Worm (Caenorhabditis elegans): Measurements from ENCODE around the gene Y62E10A.13.

Gene Y62E10A.13

DNA sequence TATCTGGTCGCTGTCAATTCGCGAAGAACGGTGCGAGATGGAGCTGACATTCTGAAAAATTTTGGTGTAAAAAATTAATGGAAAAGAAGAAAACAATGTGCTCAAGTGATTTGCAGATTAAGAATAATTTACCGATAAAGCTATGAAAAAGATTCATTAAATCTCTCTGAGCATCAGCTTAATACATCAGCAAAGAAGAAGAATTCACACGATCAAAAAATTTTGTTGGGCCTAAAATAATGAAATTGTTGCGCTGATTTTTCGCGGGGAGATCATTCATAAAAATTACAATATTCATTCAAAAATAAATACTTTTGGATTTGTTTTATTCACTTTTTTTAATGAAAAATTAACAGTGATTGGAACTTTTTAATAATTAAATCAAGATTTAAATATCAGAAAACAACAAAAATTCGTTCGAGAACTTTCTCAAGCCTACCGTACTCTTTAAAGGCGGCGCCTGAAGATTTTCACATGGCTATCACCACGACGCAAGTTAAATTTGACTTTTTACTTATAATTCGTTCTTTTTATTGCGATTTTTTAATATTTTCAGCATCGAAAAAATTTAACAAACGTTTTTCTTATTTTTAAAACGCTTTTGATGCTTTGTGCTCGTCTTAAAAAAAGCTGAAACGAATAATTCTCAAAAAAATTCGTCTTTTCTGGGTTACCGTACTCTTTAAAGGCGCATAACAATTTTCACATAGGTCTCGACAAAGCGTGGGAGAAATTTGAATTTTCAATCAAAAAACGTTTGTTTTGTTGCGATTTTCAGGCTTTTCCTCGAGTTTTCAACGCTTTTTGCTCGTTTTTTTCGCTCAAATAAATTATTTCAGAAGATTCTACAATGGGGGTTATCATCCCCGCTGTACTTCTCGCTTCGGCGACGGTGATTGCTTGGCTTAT lies 1.9 kb upstream of the Y62E10A.13 start, which contains the start of the genes memi-2 and cyp-31A5:
Gene memi-2, minus strand, starts transcription at position 51 of the 909 bp plus-strand sequence.
Gene cyp-31A5, plus strand, starts transcription at position 834 of the 909 bp plus-strand sequence.
- TF ChIP-seq pha-2 (tag; optimal IDR thresholded peaks at IDR 0.05): no peak
- no peak for TF ChIP-seq pax-1 (tag; optimal IDR thresholded peaks at IDR 0.05)
- TF ChIP-seq ceh-48 (tag; optimal IDR thresholded peaks at IDR 0.05): no peak
- no peak for TF ChIP-seq tbx-7 (tag; optimal IDR thresholded peaks at IDR 0.05)
- TF ChIP-seq hlh-13 (GFP tag; optimal IDR thresholded peaks at IDR 0.05): no peak
- no peak for TF ChIP-seq syd-9 (tag; optimal IDR thresholded peaks at IDR 0.05)
- TF ChIP-seq unc-86 (tag; optimal IDR thresholded peaks at IDR 0.05): no peak
- no peak for TF ChIP-seq elt-4 (tag; optimal IDR thresholded peaks at IDR 0.05)

DNA sequence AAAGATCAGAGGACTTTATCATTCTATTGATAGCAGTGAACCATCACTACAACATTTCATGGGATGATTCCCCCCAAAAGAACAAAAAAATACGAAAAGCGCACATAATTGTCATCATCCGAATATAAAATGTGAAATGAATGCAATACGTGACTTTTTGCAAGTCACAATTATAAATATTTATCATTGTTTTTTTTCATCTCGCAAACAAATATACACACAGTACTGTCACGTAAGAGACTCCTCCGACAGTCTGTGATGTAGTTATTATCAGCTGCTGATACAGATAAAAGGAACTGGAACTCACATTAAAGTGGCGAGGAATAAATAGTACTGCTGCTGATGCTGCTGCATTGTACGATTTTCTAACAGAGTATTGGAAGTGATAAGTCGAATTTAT lies 2.5 kb downstream of the Y62E10A.13 start:
- TF ChIP-seq K02D7.2 (tag; optimal IDR thresholded peaks at IDR 0.05) (no peak), elt-2 (tag; optimal IDR thresholded peaks at IDR 0.05) (peak; percentile 78), ets-4 (tag; optimal IDR thresholded peaks at IDR 0.05) (no peak)

DNA sequence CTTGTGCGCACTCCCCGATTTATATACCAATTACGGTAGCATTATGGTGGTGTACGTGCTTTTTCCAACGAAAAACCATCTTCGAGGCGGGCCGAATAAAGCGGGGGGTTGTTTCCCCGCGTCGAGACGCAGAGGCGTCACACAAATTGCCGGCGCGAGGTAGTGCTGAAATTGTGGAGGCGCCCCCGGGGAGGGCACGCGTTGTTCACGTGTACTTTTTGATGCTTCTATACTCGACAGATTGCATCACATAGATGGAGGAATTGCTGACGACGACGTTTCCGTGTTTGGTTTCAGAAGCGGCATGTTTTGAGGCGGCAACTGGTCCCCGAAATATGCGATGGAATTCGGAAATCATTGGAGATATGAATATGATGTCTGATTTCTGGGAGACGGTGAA lies 3.6 kb downstream of the Y62E10A.13 start:
- TF ChIP-seq ref-2 (tag; optimal IDR thresholded peaks at IDR 0.05) (peak; percentile 2), ceh-9 (tag; optimal IDR thresholded peaks at IDR 0.05) (peak; percentile 30), hlh-8 (tag; optimal IDR thresholded peaks at IDR 0.05) (no peak), hlh-30 (tag; optimal IDR thresholded peaks at IDR 0.05; ENCODE audit: insufficient read depth) (peak; percentile 37), ceh-31 (tag; optimal IDR thresholded peaks at IDR 0.05) (peak; percentile 54), ceh-30 (tag; optimal IDR thresholded peaks at IDR 0.05) (no peak), nfya-1 (tag; optimal IDR thresholded peaks at IDR 0.05) (peak; percentile 45), fkh-6 (tag; optimal IDR thresholded peaks at IDR 0.05) (no peak), tbx-7 (tag; optimal IDR thresholded peaks at IDR 0.05) (no peak), fax-1 (tag; optimal IDR thresholded peaks at IDR 0.05) (peak; percentile 17), pax-1 (tag; optimal IDR thresholded peaks at IDR 0.05) (no peak), rnt-1 (tag; optimal IDR thresholded peaks at IDR 0.05) (peak; percentile 16), unc-42 (tag; optimal IDR thresholded peaks at IDR 0.05) (peak; percentile 67), pros-1 (tag; optimal IDR thresholded peaks at IDR 0.05) (peak; percentile 6), ceh-18 (tag; optimal IDR thresholded peaks at IDR 0.05) (peak; percentile 82), unc-55 (GFP tag; optimal IDR thresholded peaks at IDR 0.05) (peak; percentile 58), dve-1 (tag; optimal IDR thresholded peaks at IDR 0.05) (peak; percentile 48), ztf-16 (tag; optimal IDR thresholded peaks at IDR 0.05) (peak; percentile 5), pqm-1 (tag; optimal IDR thresholded peaks at IDR 0.05) (peak; percentile 63)

DNA sequence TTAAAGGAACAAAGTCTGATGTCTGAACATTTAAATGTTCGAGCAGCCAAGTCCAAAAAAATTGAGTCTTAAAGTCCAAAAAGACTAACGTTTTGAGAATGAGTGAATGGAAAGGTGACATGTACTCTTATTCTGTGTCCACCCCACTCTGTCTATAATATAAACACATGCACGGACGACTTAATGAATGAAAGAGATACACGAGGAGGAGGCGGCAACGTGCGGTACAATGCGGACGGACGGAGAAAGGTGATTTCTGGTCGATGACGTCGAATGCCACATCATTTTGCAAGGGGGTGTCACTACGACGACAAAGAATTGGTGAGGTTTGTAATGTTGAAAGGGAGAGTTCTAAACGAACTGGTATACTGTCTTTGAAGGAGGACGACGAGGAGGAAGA lies 4.2 kb downstream of the Y62E10A.13 start:
- TF ChIP-seq F13H6.1 (tag; optimal IDR thresholded peaks at IDR 0.05) (no peak), unc-55 (GFP tag; optimal IDR thresholded peaks at IDR 0.05) (peak; percentile 17)

DNA sequence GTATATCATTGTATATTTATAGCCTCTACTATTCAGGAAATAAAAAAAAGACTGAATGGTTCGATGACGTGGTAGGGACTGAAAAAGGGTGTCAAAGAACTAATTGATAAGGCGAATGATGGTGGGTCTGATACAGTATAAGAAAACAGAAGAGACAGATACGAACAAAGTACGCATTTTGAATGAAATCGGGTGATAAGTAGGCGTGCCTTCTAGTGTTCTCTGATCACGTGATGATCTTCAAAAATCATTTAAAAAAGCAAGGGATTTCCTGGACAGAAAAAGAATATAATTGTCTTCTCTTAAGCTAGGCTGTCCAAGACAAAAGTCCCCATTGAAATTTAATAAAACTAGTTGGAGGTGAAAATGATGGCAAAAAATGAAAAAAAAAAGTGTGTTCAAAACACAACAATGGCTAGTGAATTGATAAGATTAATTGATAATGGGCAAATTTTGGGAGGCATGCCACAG lies 5.6 kb downstream of the Y62E10A.13 start:
- no peak for TF ChIP-seq Y22D7AL.16 (tag; optimal IDR thresholded peaks at IDR 0.05)
- no peak for TF ChIP-seq ama-1 (optimal IDR thresholded peaks at IDR 0.05)
- peak; percentile 3 for TF ChIP-seq hlh-30 (tag; optimal IDR thresholded peaks at IDR 0.05; ENCODE audit: insufficient read depth)
- TF ChIP-seq elt-2 (tag; optimal IDR thresholded peaks at IDR 0.05): peak; percentile 58
- TF ChIP-seq dve-1 (tag; optimal IDR thresholded peaks at IDR 0.05): peak; percentile 22

DNA sequence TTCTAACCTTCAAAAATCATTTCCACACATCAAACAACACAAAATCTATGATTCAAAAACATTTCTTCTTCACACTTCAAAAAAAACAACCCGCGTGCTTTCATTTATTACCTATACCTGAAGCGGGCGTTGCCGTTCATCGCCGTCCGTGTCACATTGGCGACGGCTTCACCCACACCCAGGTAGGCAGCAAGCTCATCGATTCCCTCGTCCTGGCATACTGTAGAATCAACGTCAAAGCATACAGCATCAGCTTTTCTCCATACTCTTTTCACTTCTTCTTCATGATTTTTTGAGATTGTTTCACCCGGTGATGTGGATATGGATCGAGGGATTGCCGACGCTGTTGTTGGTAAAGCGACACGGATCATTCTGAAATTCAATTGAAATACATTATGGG lies 6.6 kb downstream of the Y62E10A.13 start:
- TF ChIP-seq hlh-15 (tag; optimal IDR thresholded peaks at IDR 0.05) (no peak), odd-2 (tag; optimal IDR thresholded peaks at IDR 0.05) (no peak), lim-6 (tag; optimal IDR thresholded peaks at IDR 0.05) (no peak), elt-4 (tag; optimal IDR thresholded peaks at IDR 0.05) (no peak), sox-4 (tag; optimal IDR thresholded peaks at IDR 0.05) (no peak), npax-4 (tag; optimal IDR thresholded peaks at IDR 0.05) (no peak), hlh-6 (tag; optimal IDR thresholded peaks at IDR 0.05) (no peak), unc-55 (GFP tag; optimal IDR thresholded peaks at IDR 0.05) (no peak), eyg-1 (tag; optimal IDR thresholded peaks at IDR 0.05) (no peak), ceh-48 (tag; optimal IDR thresholded peaks at IDR 0.05) (no peak), hlh-13 (GFP tag; optimal IDR thresholded peaks at IDR 0.05) (no peak), ceh-34 (tag; optimal IDR thresholded peaks at IDR 0.05) (no peak)
